Fruit fly (Drosophila melanogaster) whole organism, embryonic: Measurements from ENCODE around the gene Cyp313a2.

Experiments used
- Abd-B ChIP-seq: fragments of 200-800 bp; sonication (Bioruptor generic); optimal IDR thresholded peaks from 2 replicates; lab custom pipeline; 2018; ENCODE audit warnings: missing biosample characterization, mild to moderate bottlenecking, missing genetic modification characterization, moderate library complexity
- Asciz ChIP-seq: fragments of 200-800 bp; sonication (Bioruptor generic); optimal IDR thresholded peaks from 2 replicates; lab custom pipeline; 2017; ENCODE audit warnings: missing biosample characterization, mild to moderate bottlenecking, missing genetic modification characterization, missing genetic modification reagents
- B-H2 ChIP-seq: fragments of 200-800 bp; sonication (Bioruptor generic); optimal IDR thresholded peaks from 2 replicates; lab custom pipeline; 2018; ENCODE audit warnings: missing biosample characterization, mild to moderate bottlenecking, missing genetic modification characterization
- CG10147 ChIP-seq: fragments of 200-800 bp; sonication (Bioruptor generic); optimal IDR thresholded peaks from 2 replicates; lab custom pipeline; 2019; ENCODE audit warnings: missing biosample characterization, mild to moderate bottlenecking, missing genetic modification characterization, moderate library complexity
- CG10654 ChIP-seq: fragments of 200-800 bp; sonication (Bioruptor generic); optimal IDR thresholded peaks from 2 replicates; lab custom pipeline; 2016; ENCODE audit warnings: missing biosample characterization, missing genetic modification characterization
- CG11695 ChIP-seq: fragments of 200-800 bp; sonication (Bioruptor generic); IDR thresholded peaks from 3 replicates; pipeline ENCODE4 v1.3.6; 2022; ENCODE audit warnings: missing biosample characterization, missing genetic modification characterization
- CG14965 ChIP-seq: fragments of 200-800 bp; sonication (Bioruptor generic); optimal IDR thresholded peaks from 2 replicates; lab custom pipeline; 2016; ENCODE audit warnings: missing biosample characterization, missing genetic modification characterization, borderline replicate concordance
- CG15479 ChIP-seq: fragments of 200-800 bp; sonication (Bioruptor generic); optimal IDR thresholded peaks from 3 replicates; lab custom pipeline; 2019; ENCODE audit warnings: missing biosample characterization, mild to moderate bottlenecking, missing genetic modification characterization, moderate library complexity
- CG18011 ChIP-seq: fragments of 200-800 bp; sonication (Bioruptor generic); optimal IDR thresholded peaks from 2 replicates; lab custom pipeline; 2017; ENCODE audit warnings: missing biosample characterization, missing genetic modification characterization, mild to moderate bottlenecking, moderate library complexity, missing genotype
- CG2120 ChIP-seq: fragments of 200-800 bp; sonication (Bioruptor generic); optimal IDR thresholded peaks from 3 replicates; lab custom pipeline; 2016; ENCODE audit warnings: missing biosample characterization, missing genetic modification characterization
- CG4424 ChIP-seq: fragments of 200-800 bp; sonication (Bioruptor generic); optimal IDR thresholded peaks from 3 replicates; lab custom pipeline; 2016; ENCODE audit warnings: missing biosample characterization, missing genetic modification characterization
- CG6765 ChIP-seq: fragments of 200-800 bp; sonication (Bioruptor generic); optimal IDR thresholded peaks from 3 replicates; lab custom pipeline; 2017; ENCODE audit warnings: missing biosample characterization, mild to moderate bottlenecking, missing genetic modification characterization
- CG7357 ChIP-seq: fragments of 200-800 bp; sonication (Bioruptor generic); IDR thresholded peaks from 3 replicates; pipeline ENCODE4 v1.3.6; 2022; ENCODE audit warnings: missing biosample characterization, missing genetic modification characterization
- CG7745 ChIP-seq: fragments of 200-800 bp; sonication (Bioruptor generic); optimal IDR thresholded peaks from 2 replicates; lab custom pipeline; 2018; ENCODE audit warnings: missing biosample characterization, mild to moderate bottlenecking, missing genetic modification characterization, moderate library complexity
- CG7963 ChIP-seq: fragments of 200-800 bp; sonication (Bioruptor generic); IDR thresholded peaks from 3 replicates; pipeline ENCODE4 v1.3.6; 2022; ENCODE audit warnings: missing biosample characterization, missing genetic modification characterization; ENCODE audit not compliant: partially characterized antibody
- D ChIP-seq, 2 experiments: fragments of 200-800 bp in 1 of 2; fragments of >200 bp in 1 of 2; sonication (Bioruptor generic) in 1 of 2; optimal IDR thresholded peaks; 2 replicates in 1 of 2; 3 replicates in 1 of 2; lab custom pipeline; 2017; ENCODE audit warnings: mild to moderate bottlenecking in 1 of 2, missing biosample characterization in 1 of 2, missing genetic modification characterization in 1 of 2, missing genetic modification reagents in 1 of 2
- Deaf1 ChIP-seq: fragments of 200-800 bp; optimal IDR thresholded peaks from 3 replicates; lab custom pipeline; 2019; ENCODE audit warnings: missing biosample characterization, mild to moderate bottlenecking, missing genetic modification characterization, moderate library complexity
- Dek ChIP-seq: fragments of 200-800 bp; sonication (Bioruptor generic); optimal IDR thresholded peaks from 3 replicates; lab custom pipeline; 2019; ENCODE audit warnings: missing biosample characterization, mild to moderate bottlenecking, missing genetic modification characterization, moderate library complexity
- Dfd ChIP-seq, 2 experiments: fragments of >200 bp; optimal IDR thresholded peaks; 2 replicates each; lab custom pipeline; 2017; ENCODE audit warnings: missing biosample characterization in 2 of 2, missing genetic modification characterization in 2 of 2
- E2f1 ChIP-seq: fragments of 200-800 bp; sonication (Bioruptor generic); IDR thresholded peaks from 2 replicates; pipeline ENCODE4 v1.3.6; 2022; ENCODE audit warnings: missing biosample characterization, missing genetic modification characterization
- Elba2 ChIP-seq: fragments of 200-800 bp; sonication (Bioruptor generic); optimal IDR thresholded peaks from 3 replicates; lab custom pipeline; 2016; ENCODE audit warnings: missing biosample characterization, missing genetic modification characterization
- Fer3 ChIP-seq: fragments of 200-800 bp; sonication (Bioruptor generic); optimal IDR thresholded peaks from 2 replicates; lab custom pipeline; 2018; ENCODE audit warnings: missing biosample characterization, mild to moderate bottlenecking, missing genetic modification characterization, moderate library complexity
- Hmx ChIP-seq: fragments of 200-800 bp; sonication (Bioruptor generic); optimal IDR thresholded peaks from 2 replicates; lab custom pipeline; 2016; ENCODE audit warnings: missing biosample characterization, missing genetic modification characterization
- Hr3 ChIP-seq: fragments of 200-800 bp; sonication (Bioruptor generic); optimal IDR thresholded peaks from 3 replicates; lab custom pipeline; 2016; ENCODE audit warnings: missing biosample characterization, missing genetic modification characterization
- Kr ChIP-seq: fragments of 200-800 bp; sonication (Bioruptor generic); optimal IDR thresholded peaks from 2 replicates; lab custom pipeline; 2017; ENCODE audit warnings: missing biosample characterization, mild to moderate bottlenecking, missing genetic modification characterization
- Nf-YA ChIP-seq: fragments of 200-800 bp; sonication (Bioruptor generic); IDR thresholded peaks from 2 replicates; pipeline ENCODE4 v1.3.6; 2022; ENCODE audit warnings: missing biosample characterization, missing genetic modification characterization
- Optix ChIP-seq: fragments of 200-800 bp; sonication (Bioruptor generic); IDR thresholded peaks from 3 replicates; pipeline ENCODE4 v1.3.6; 2022; ENCODE audit warnings: missing biosample characterization, missing genetic modification characterization
- TFAM ChIP-seq: fragments of 200-800 bp; sonication (Bioruptor generic); optimal IDR thresholded peaks from 2 replicates; lab custom pipeline; 2017; ENCODE audit warnings: missing biosample characterization, missing genetic modification characterization, inconsistent platforms
- btn ChIP-seq: fragments of 200-800 bp; sonication (Bioruptor generic); optimal IDR thresholded peaks from 2 replicates; lab custom pipeline; 2016; ENCODE audit warnings: missing biosample characterization, missing genetic modification characterization
- cad ChIP-seq: fragments of >200 bp; optimal IDR thresholded peaks from 2 replicates; lab custom pipeline; 2017; ENCODE audit warnings: missing biosample characterization, missing genetic modification characterization
- caup ChIP-seq: fragments of 200-800 bp; sonication (Bioruptor generic); optimal IDR thresholded peaks from 3 replicates; lab custom pipeline; 2017; ENCODE audit warnings: missing biosample characterization, mild to moderate bottlenecking, missing genetic modification characterization, moderate library complexity; ENCODE audit not compliant: severe bottlenecking
- chm ChIP-seq: fragments of 200-800 bp; sonication (Bioruptor generic); IDR thresholded peaks from 2 replicates; pipeline ENCODE4 v1.3.6; 2022; ENCODE audit warnings: missing biosample characterization, missing genetic modification characterization
- dmrt11E ChIP-seq: fragments of 200-800 bp; sonication (Bioruptor generic); optimal IDR thresholded peaks from 3 replicates; lab custom pipeline; 2018; ENCODE audit warnings: missing biosample characterization, mild to moderate bottlenecking, missing genetic modification characterization, moderate library complexity
- emc ChIP-seq: fragments of 200-800 bp; sonication (Bioruptor generic); optimal IDR thresholded peaks from 2 replicates; lab custom pipeline; 2016; ENCODE audit warnings: missing biosample characterization, missing genetic modification characterization
- esg ChIP-seq: fragments of 200-800 bp; sonication (Bioruptor generic); conservative IDR thresholded peaks from 2 replicates; pipeline ENCODE4 v1.3.6; 2022; ENCODE audit warnings: missing biosample characterization, missing genetic modification characterization
- gro ChIP-seq: fragments of 200-800 bp; sonication (Bioruptor generic); optimal IDR thresholded peaks from 2 replicates; lab custom pipeline; 2016; ENCODE audit warnings: missing biosample characterization, missing genetic modification characterization
- ind ChIP-seq: fragments of 200-800 bp; sonication (Bioruptor generic); optimal IDR thresholded peaks from 3 replicates; lab custom pipeline; 2016; ENCODE audit warnings: missing biosample characterization, missing genetic modification characterization
- lmd ChIP-seq: fragments of 200-800 bp; sonication (Bioruptor generic); IDR thresholded peaks from 2 replicates; pipeline ENCODE4 v1.3.6; 2022; ENCODE audit warnings: missing biosample characterization, missing genetic modification characterization
- nerfin-1 ChIP-seq: fragments of 200-800 bp; sonication (Bioruptor generic); optimal IDR thresholded peaks from 3 replicates; lab custom pipeline; 2019; ENCODE audit warnings: missing biosample characterization, mild to moderate bottlenecking, missing genetic modification characterization, moderate library complexity
- pho ChIP-seq: fragments of 200-800 bp; sonication (Bioruptor generic); optimal IDR thresholded peaks from 2 replicates; lab custom pipeline; 2016; ENCODE audit warnings: missing biosample characterization, missing genetic modification characterization
- sc ChIP-seq, 3 experiments: fragments of >200 bp in 2 of 3; fragments of 200-800 bp in 1 of 3; sonication (Bioruptor generic) in 1 of 3; optimal IDR thresholded peaks; 2 replicates in 2 of 3; 3 replicates in 1 of 3; lab custom pipeline; 2017; ENCODE audit warnings: mild to moderate bottlenecking in 1 of 3, missing biosample characterization in 1 of 3, missing genetic modification characterization in 1 of 3, missing genetic modification reagents in 1 of 3
- sr ChIP-seq: fragments of 200-800 bp; sonication (Bioruptor generic); IDR thresholded peaks from 3 replicates; pipeline ENCODE4 v1.3.6; 2022; ENCODE audit warnings: missing biosample characterization, missing genetic modification characterization
- tll ChIP-seq, 2 experiments: fragments of 200-800 bp in 1 of 2; fragments of >200 bp in 1 of 2; sonication (Bioruptor generic) in 1 of 2; optimal IDR thresholded peaks; 2 replicates each; lab custom pipeline; 2017 to 2019; ENCODE audit warnings: missing biosample characterization in 2 of 2, missing genetic modification characterization in 2 of 2, mild to moderate bottlenecking in 1 of 2, moderate library complexity in 1 of 2
- tna ChIP-seq: fragments of 200-800 bp; sonication (Bioruptor generic); IDR thresholded peaks from 2 replicates; pipeline ENCODE4 v1.3.6; 2022; ENCODE audit warnings: missing biosample characterization, missing genetic modification characterization; ENCODE audit not compliant: partially characterized antibody
- wek ChIP-seq: fragments of 200-800 bp; sonication (Bioruptor generic); optimal IDR thresholded peaks from 3 replicates; lab custom pipeline; 2018; ENCODE audit warnings: missing biosample characterization, mild to moderate bottlenecking, missing genetic modification characterization, moderate library complexity
- zen ChIP-seq: fragments of 200-800 bp; sonication (Bioruptor generic); optimal IDR thresholded peaks from 3 replicates; lab custom pipeline; 2018; ENCODE audit warnings: missing biosample characterization, mild to moderate bottlenecking, missing genetic modification characterization, moderate library complexity
- zfh1 ChIP-seq: fragments of 200-800 bp; sonication (Bioruptor generic); IDR thresholded peaks from 3 replicates; pipeline ENCODE4 v1.3.6; 2022; ENCODE audit warnings: missing biosample characterization, missing genetic modification characterization

The Cyp313a2 gene

DNA sequence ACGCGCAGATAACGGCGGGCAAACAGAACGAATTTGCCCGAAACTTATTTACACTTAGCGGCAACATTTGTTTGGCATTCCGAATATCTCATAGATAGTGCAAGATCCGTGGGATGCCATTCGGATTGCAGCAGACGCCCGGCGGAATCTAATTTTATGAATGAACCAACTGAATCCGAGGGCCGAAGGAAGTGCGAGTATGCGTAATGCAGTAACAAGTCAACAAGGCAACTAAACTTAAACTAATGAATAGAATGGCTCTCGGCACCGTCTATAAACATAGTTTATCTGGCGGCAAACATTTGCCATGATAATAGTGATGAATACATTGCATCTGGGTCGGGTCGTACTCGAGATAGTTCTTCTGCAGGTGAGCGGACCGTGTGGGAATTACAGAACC lies 13.5 kb upstream of the Cyp313a2 start (continued):
- TF ChIP-seq Fer3 (tag; lab: Kevin White, UChicago), result no peak
- TF ChIP-seq CG10654, result no peak
- no peak for TF ChIP-seq Elba2 (GFP tag; lab: Kevin White, UChicago)
- 0 out of 3 replicates have a peak, but pooled peaks have one; percentile 7 for TF ChIP-seq zfh1 (GFP tag; lab: Robert Waterston, UW)

DNA sequence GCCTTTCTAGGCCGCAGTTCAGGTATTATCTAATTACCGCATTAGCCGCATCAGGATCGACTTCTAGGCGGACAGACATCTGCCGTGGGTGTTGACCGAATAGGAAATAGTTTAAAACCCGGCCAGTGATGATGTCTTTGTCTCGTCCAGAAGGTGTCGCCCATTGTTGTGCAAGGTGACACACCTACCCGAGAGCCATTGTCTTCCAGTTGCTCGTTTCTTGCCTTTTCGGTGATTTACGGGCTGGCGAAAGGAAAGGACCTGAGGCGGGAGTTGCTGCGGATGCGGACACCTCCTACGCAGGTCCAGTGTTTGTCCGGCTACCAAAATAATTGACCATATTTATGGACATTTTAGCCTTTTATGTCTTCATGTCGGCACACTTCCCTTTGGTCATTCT lies 11.5 kb upstream of the Cyp313a2 start:
- TF ChIP-seq B-H2 (GFP tag; lab: Kevin White, UChicago) (no peak), cad (GFP tag; lab: Kevin White, UChicago) (peak; percentile 83), CG6765 (GFP tag; lab: Kevin White, UChicago) (no peak), Optix (GFP tag; lab: Robert Waterston, UW) (no peak), D (optimal IDR thresholded peaks at IDR 0.05; lab: Kevin White, UChicago) (peak; percentile 92), D (GFP tag; optimal IDR thresholded peaks at IDR 0.05; lab: Kevin White, UChicago) (no peak), Deaf1 (tag; lab: Kevin White, UChicago) (no peak), tll (GFP tag; optimal IDR thresholded peaks at IDR 0.05; lab: Kevin White, UChicago) (peak in 1 of 2 experiments; percentile 93), E2f1 (GFP tag; lab: Robert Waterston, UW) (no peak), Kr (GFP tag; lab: Kevin White, UChicago) (peak; percentile 5), tna (no peak), TFAM (GFP tag; lab: Kevin White, UChicago) (no peak), CG7963 (GFP tag; lab: Robert Waterston, UW) (no peak), Dfd (GFP tag; optimal IDR thresholded peaks at IDR 0.05; lab: Kevin White, UChicago) (no peak), sr (GFP tag; lab: Robert Waterston, UW) (no peak), esg (GFP tag; lab: Robert Waterston, UW) (no peak), CG11695 (GFP tag; lab: Robert Waterston, UW) (no peak), zen (peak; percentile 61), CG2120 (GFP tag; lab: Kevin White, UChicago) (no peak), chm (no peak), Hr3 (GFP tag; lab: Kevin White, UChicago) (no peak), Hmx (no peak), pho (GFP tag; lab: Kevin White, UChicago) (no peak), CG15479 (GFP tag; lab: Kevin White, UChicago) (no peak), Abd-B (GFP tag; lab: Kevin White, UChicago) (no peak), Dek (tag; lab: Kevin White, UChicago) (no peak), emc (GFP tag; lab: Kevin White, UChicago) (no peak), nerfin-1 (tag; lab: Kevin White, UChicago) (no peak), CG4424 (no peak), CG7745 (no peak), caup (GFP tag; lab: Kevin White, UChicago) (no peak), lmd (no peak), sc (optimal IDR thresholded peaks at IDR 0.05; lab: Kevin White, UChicago) (no peak), sc (GFP tag; optimal IDR thresholded peaks at IDR 0.05; lab: Kevin White, UChicago) (no peak), CG14965 (GFP tag; lab: Kevin White, UChicago) (no peak), btn (no peak), Asciz (GFP tag; lab: Kevin White, UChicago) (no peak), dmrt11E (no peak), CG10147 (GFP tag; lab: Kevin White, UChicago) (no peak), CG7357 (GFP tag; lab: Robert Waterston, UW) (no peak), gro (GFP tag; lab: Kevin White, UChicago) (no peak), wek (GFP tag; lab: Kevin White, UChicago) (no peak), CG18011 (no peak), Nf-YA (GFP tag; lab: Robert Waterston, UW) (no peak), ind (GFP tag; lab: Kevin White, UChicago) (no peak)
- TF ChIP-seq, all 482 proteins: peak for 5
